Worm (Caenorhabditis elegans) whole organism, L2 larva: Measurements from ENCODE around the gene F26C11.1.

Source experiments
- C34F6.9 ChIP-seq: fragments of 150-350 bp; optimal IDR thresholded peaks from 2 replicates; lab custom pipeline; 2014; ENCODE audit warnings: missing biosample characterization, missing genetic modification characterization
- F13H6.1 ChIP-seq: sonication (generic microtip); optimal IDR thresholded peaks from 2 replicates; lab custom pipeline; 2016; ENCODE audit warnings: missing genetic modification characterization, missing compliant biosample characterization
- R02D3.7 ChIP-seq: fragments of 150-350 bp; optimal IDR thresholded peaks from 2 replicates; lab custom pipeline; 2014; ENCODE audit warnings: missing biosample characterization, missing genetic modification characterization
- Y55F3AM.14 ChIP-seq: fragments of 200-800 bp; sonication (Bioruptor generic); optimal IDR thresholded peaks from 2 replicates; lab custom pipeline; 2018; ENCODE audit warnings: mild to moderate bottlenecking, missing genetic modification characterization, missing compliant biosample characterization
- aly-2 ChIP-seq: fragments of 150-350 bp; optimal IDR thresholded peaks from 2 replicates; lab custom pipeline; 2014; ENCODE audit warnings: missing biosample characterization, missing genetic modification characterization
- ama-1 ChIP-seq: fragments of 150-350 bp; optimal IDR thresholded peaks from 2 replicates; lab custom pipeline; 2018; ENCODE audit warnings: inconsistent platforms
- blmp-1 ChIP-seq: sonication (generic microtip); optimal IDR thresholded peaks from 2 replicates; lab custom pipeline; 2017; ENCODE audit warnings: missing genetic modification characterization, mild to moderate bottlenecking, missing compliant biosample characterization, antibody characterized with exemption, moderate library complexity; ENCODE audit not compliant: insufficient read depth
- ceh-16 ChIP-seq: fragments of 150-350 bp; optimal IDR thresholded peaks from 2 replicates; lab custom pipeline; 2014; ENCODE audit warnings: missing biosample characterization, missing genetic modification characterization
- ceh-82 ChIP-seq: fragments of 150-350 bp; optimal IDR thresholded peaks from 2 replicates; lab custom pipeline; 2014; ENCODE audit warnings: missing biosample characterization, missing genetic modification characterization
- dmd-4 ChIP-seq: sonication (generic microtip); optimal IDR thresholded peaks from 2 replicates; lab custom pipeline; 2017; ENCODE audit warnings: missing biosample characterization, missing genetic modification characterization
- egl-27 ChIP-seq: sonication (generic microtip); optimal IDR thresholded peaks from 3 replicates; lab custom pipeline; 2017; ENCODE audit warnings: missing biosample characterization, missing genetic modification reagents, missing genetic modification characterization
- elt-1 ChIP-seq: fragments of 150-350 bp; optimal IDR thresholded peaks from 2 replicates; lab custom pipeline; 2014; ENCODE audit warnings: missing biosample characterization, missing genetic modification characterization
- elt-3 ChIP-seq: sonication (generic microtip); optimal IDR thresholded peaks from 2 replicates; lab custom pipeline; 2017; ENCODE audit warnings: missing biosample characterization, missing genetic modification characterization
- fos-1 ChIP-seq: fragments of 150-350 bp; optimal IDR thresholded peaks from 2 replicates; lab custom pipeline; 2014; ENCODE audit warnings: missing biosample characterization, missing genetic modification characterization
- lin-11 ChIP-seq: fragments of 150-350 bp; sonication (generic microtip); optimal IDR thresholded peaks from 2 replicates; lab custom pipeline; 2014; ENCODE audit warnings: missing biosample characterization, missing genetic modification characterization, inconsistent platforms, mixed read lengths
- lin-13 ChIP-seq: fragments of 150-350 bp; optimal IDR thresholded peaks from 2 replicates; lab custom pipeline; 2014; ENCODE audit warnings: missing biosample characterization, missing genetic modification reagents, missing genetic modification characterization
- lin-39 ChIP-seq: fragments of 150-350 bp; optimal IDR thresholded peaks from 2 replicates; lab custom pipeline; 2014; ENCODE audit warnings: missing biosample characterization, missing genetic modification reagents, missing genetic modification characterization
- mab-5 ChIP-seq: fragments of 150-350 bp; optimal IDR thresholded peaks from 2 replicates; lab custom pipeline; 2014; ENCODE audit warnings: missing biosample characterization, missing genetic modification characterization
- nhr-10 ChIP-seq: sonication (generic microtip); optimal IDR thresholded peaks from 2 replicates; lab custom pipeline; 2017; ENCODE audit warnings: missing biosample characterization, missing genetic modification characterization
- nhr-11 ChIP-seq: fragments of 150-350 bp; optimal IDR thresholded peaks from 2 replicates; lab custom pipeline; 2014; ENCODE audit warnings: missing biosample characterization, missing genetic modification characterization
- nhr-12 ChIP-seq: fragments of 150-350 bp; optimal IDR thresholded peaks from 2 replicates; lab custom pipeline; 2014; ENCODE audit warnings: missing biosample characterization, missing genetic modification characterization
- nhr-129 ChIP-seq: fragments of 150-350 bp; optimal IDR thresholded peaks from 2 replicates; lab custom pipeline; 2014; ENCODE audit warnings: missing biosample characterization, missing genetic modification characterization
- nhr-21 ChIP-seq: fragments of 150-350 bp; optimal IDR thresholded peaks from 2 replicates; lab custom pipeline; 2014; ENCODE audit warnings: missing biosample characterization, missing genetic modification characterization
- nhr-23 ChIP-seq: fragments of 150-350 bp; optimal IDR thresholded peaks from 2 replicates; lab custom pipeline; 2014; ENCODE audit warnings: missing biosample characterization, missing genetic modification reagents, missing genetic modification characterization
- nhr-237 ChIP-seq: fragments of 150-350 bp; optimal IDR thresholded peaks from 2 replicates; lab custom pipeline; 2014; ENCODE audit warnings: missing biosample characterization, missing genetic modification characterization
- nhr-25 ChIP-seq: fragments of 150-350 bp; sonication (generic microtip); optimal IDR thresholded peaks from 3 replicates; lab custom pipeline; 2014; ENCODE audit warnings: missing biosample characterization, missing genetic modification characterization
- nhr-6 ChIP-seq: fragments of 150-350 bp; optimal IDR thresholded peaks from 2 replicates; lab custom pipeline; 2014; ENCODE audit warnings: missing biosample characterization, missing genetic modification characterization
- nhr-77 ChIP-seq: fragments of 150-350 bp; optimal IDR thresholded peaks from 2 replicates; lab custom pipeline; 2014; ENCODE audit warnings: missing biosample characterization, missing genetic modification characterization
- sem-4 ChIP-seq: fragments of 150-350 bp; optimal IDR thresholded peaks from 2 replicates; lab custom pipeline; 2014; ENCODE audit warnings: missing biosample characterization, missing genetic modification reagents, missing genetic modification characterization
- skn-1 ChIP-seq: sonication (generic microtip); optimal IDR thresholded peaks from 2 replicates; lab custom pipeline; 2017; ENCODE audit warnings: missing biosample characterization, missing genetic modification characterization
- sma-3 ChIP-seq: sonication (generic microtip); optimal IDR thresholded peaks from 2 replicates; lab custom pipeline; 2016; ENCODE audit warnings: missing genetic modification reagents, missing genetic modification characterization, missing compliant biosample characterization
- sma-9 ChIP-seq, 2 experiments: fragments of 150-350 bp in 1 of 2; sonication (generic microtip) in 1 of 2; optimal IDR thresholded peaks; 2 replicates each; lab custom pipeline; 2014 to 2016; ENCODE audit warnings: missing genetic modification characterization in 2 of 2, mild to moderate bottlenecking in 1 of 2, missing biosample characterization in 1 of 2, missing compliant biosample characterization in 1 of 2, missing genetic modification reagents in 1 of 2, moderate library complexity in 1 of 2
- snpc-4 ChIP-seq: fragments of 150-350 bp; optimal IDR thresholded peaks from 2 replicates; lab custom pipeline; 2014; ENCODE audit warnings: missing biosample characterization, missing genetic modification characterization
- unc-39 ChIP-seq: fragments of 150-350 bp; optimal IDR thresholded peaks from 2 replicates; lab custom pipeline; 2014; ENCODE audit warnings: missing biosample characterization, missing genetic modification characterization
- unc-55 ChIP-seq: fragments of 150-350 bp; sonication (generic microtip); optimal IDR thresholded peaks from 3 replicates; lab custom pipeline; 2014; ENCODE audit warnings: missing biosample characterization, missing genetic modification reagents, missing genetic modification characterization
- unc-62 ChIP-seq: fragments of 150-350 bp; optimal IDR thresholded peaks from 2 replicates; lab custom pipeline; 2014; ENCODE audit warnings: missing biosample characterization, missing genetic modification reagents, missing genetic modification characterization
- zag-1 ChIP-seq: fragments of 150-350 bp; optimal IDR thresholded peaks from 2 replicates; lab custom pipeline; 2014; ENCODE audit warnings: missing biosample characterization, missing genetic modification characterization
- ztf-1 ChIP-seq: fragments of 200-800 bp; sonication (Bioruptor generic); conservative IDR thresholded peaks from 2 replicates; pipeline ENCODE4 v1.3.6; 2022; ENCODE audit warnings: missing genetic modification characterization, missing compliant biosample characterization
- ztf-11 ChIP-seq: sonication (generic microtip); optimal IDR thresholded peaks from 2 replicates; lab custom pipeline; 2017; ENCODE audit warnings: missing biosample characterization, missing genetic modification characterization
- ztf-4 ChIP-seq: fragments of 150-350 bp; optimal IDR thresholded peaks from 2 replicates; lab custom pipeline; 2014; ENCODE audit warnings: missing biosample characterization, missing genetic modification characterization

F26C11.1 gene

ce11 chrII:9871061-9871460 is 23.5 kb upstream of the F26C11.1 start, which contains the start of gene chil-7:
Gene chil-7 (minus strand): TSS chrII:9871172.
- no peak for TF ChIP-seq sma-3
- TF ChIP-seq ceh-82 (tag; lab: Kevin White, UChicago): no peak
- no peak for TF ChIP-seq unc-62 (GFP tag; lab: Kevin White, UChicago)

DNA sequence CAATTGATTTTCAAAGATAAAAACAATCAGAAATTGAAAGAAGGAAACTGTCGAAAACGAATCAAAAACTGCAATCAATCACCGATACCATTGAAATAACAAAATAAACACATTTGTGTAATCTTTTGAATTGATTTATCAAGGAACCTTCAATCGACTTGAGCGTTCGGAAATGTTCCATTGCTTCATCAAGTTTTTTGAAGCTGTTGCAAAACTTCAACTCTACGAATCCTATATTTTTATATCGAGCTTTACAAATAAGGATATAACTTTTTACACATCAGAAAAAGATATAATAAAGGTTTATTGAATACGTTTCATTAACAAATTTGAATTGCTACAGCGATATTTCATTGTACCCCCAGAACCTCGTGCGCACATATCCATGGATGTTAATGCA is 21.6 kb upstream of the F26C11.1 start, which contains the start of gene chil-8:
chil-8 (minus strand) TSS at position 101 of the 400 bp plus-strand sequence.
- no peak for TF ChIP-seq ama-1 (lab: Kevin White, UChicago)
- TF ChIP-seq fos-1 (tag; lab: Kevin White, UChicago): no peak
- no peak for TF ChIP-seq R02D3.7 (tag; lab: Kevin White, UChicago)
- TF ChIP-seq zag-1: no peak
- no peak for TF ChIP-seq nhr-12
- no peak for TF ChIP-seq elt-3
- TF ChIP-seq sma-9 (GFP tag; optimal IDR thresholded peaks at IDR 0.05; lab: Kevin White, UChicago): no peak
- TF ChIP-seq sma-9 (tag; optimal IDR thresholded peaks at IDR 0.05; lab: Kevin White, UChicago): no peak
- no peak for TF ChIP-seq ztf-11 (tag; lab: Kevin White, UChicago)

ce11 chrII:9874508-9875229 is 19.9 kb upstream of the F26C11.1 start, which contains the start of the genes chil-2 and ctsa-3.2:
Gene chil-2 (minus strand): TSS chrII:9874608.
Gene ctsa-3.2 (plus strand): TSS chrII:9875179.
- TF ChIP-seq snpc-4 (tag; lab: Kevin White, UChicago) (no peak), nhr-129 (tag; lab: Kevin White, UChicago) (no peak), nhr-21 (tag; lab: Kevin White, UChicago) (no peak), mab-5 (tag; lab: Kevin White, UChicago) (no peak), dmd-4 (tag; lab: Kevin White, UChicago) (no peak), sem-4 (no peak), lin-13 (no peak), egl-27 (no peak), ztf-4 (tag; lab: Kevin White, UChicago) (no peak), nhr-77 (tag; lab: Kevin White, UChicago) (no peak), nhr-6 (tag; lab: Kevin White, UChicago) (no peak), unc-55 (no peak), F13H6.1 (tag; lab: Kevin White, UChicago) (no peak)

DNA sequence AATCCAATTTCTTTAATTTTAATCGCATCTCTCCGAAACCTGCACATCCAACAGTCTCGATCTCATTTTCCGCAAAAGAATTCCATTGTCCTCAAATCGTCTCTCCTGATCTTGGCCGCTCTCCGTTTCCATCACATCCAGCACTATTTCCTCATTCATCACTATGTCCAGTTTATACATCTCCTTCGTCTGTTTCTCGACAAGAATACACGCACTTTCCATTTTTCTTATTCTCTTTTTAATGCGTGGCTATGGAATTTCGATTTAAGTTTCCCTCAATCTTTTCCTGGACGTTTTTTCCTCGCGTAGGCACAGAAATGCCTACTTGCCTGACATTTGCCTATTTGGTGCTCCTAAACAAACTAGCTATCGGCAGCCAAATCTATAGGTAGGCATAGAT is 14.7 kb upstream of the F26C11.1 start:
- TF ChIP-seq ztf-11 (tag; lab: Kevin White, UChicago) (no peak), R02D3.7 (tag; lab: Kevin White, UChicago) (no peak), nhr-21 (tag; lab: Kevin White, UChicago) (no peak), lin-11 (tag; lab: Kevin White, UChicago) (no peak), nhr-12 (no peak), nhr-23 (tag; lab: Kevin White, UChicago) (no peak), mab-5 (tag; lab: Kevin White, UChicago) (no peak), nhr-10 (tag; lab: Kevin White, UChicago) (no peak), ceh-16 (tag; lab: Kevin White, UChicago) (no peak), egl-27 (no peak), nhr-237 (tag; lab: Kevin White, UChicago) (no peak), ztf-4 (tag; lab: Kevin White, UChicago) (no peak), lin-13 (no peak), snpc-4 (tag; lab: Kevin White, UChicago) (no peak), nhr-129 (tag; lab: Kevin White, UChicago) (no peak), unc-39 (tag; lab: Kevin White, UChicago) (no peak)

- TF ChIP-seq elt-1 (tag; lab: Kevin White, UChicago) (no peak), sma-3 (peak; percentile 64), nhr-25 (tag; lab: Kevin White, UChicago) (peak; percentile 31)
Observed at ce11 chrII:9880826-9881225, 13.7 kb upstream of the F26C11.1 start, which contains the start of gene C08H9.15. Gene C08H9.15 (plus strand): TSS chrII:9881193.

- no peak for TF ChIP-seq nhr-10 (tag; lab: Kevin White, UChicago)
- no peak for TF ChIP-seq nhr-11 (tag; lab: Kevin White, UChicago)
- no peak for TF ChIP-seq aly-2 (tag; lab: Kevin White, UChicago)
- no peak for TF ChIP-seq unc-62 (GFP tag; lab: Kevin White, UChicago)
- TF ChIP-seq sma-3: no peak
- no peak for TF ChIP-seq sem-4
- TF ChIP-seq nhr-12: no peak
- no peak for TF ChIP-seq ztf-11 (tag; lab: Kevin White, UChicago)
- TF ChIP-seq skn-1 (tag; lab: Kevin White, UChicago): no peak
- no peak for TF ChIP-seq lin-39 (tag; lab: Kevin White, UChicago)
- no peak for TF ChIP-seq F13H6.1 (tag; lab: Kevin White, UChicago)
- no peak for TF ChIP-seq blmp-1
- no peak for TF ChIP-seq lin-11 (tag; lab: Kevin White, UChicago)
- no peak for TF ChIP-seq ztf-1 (GFP tag; lab: Robert Waterston, UW)
- no peak for TF ChIP-seq R02D3.7 (tag; lab: Kevin White, UChicago)
- TF ChIP-seq C34F6.9: no peak
- TF ChIP-seq Y55F3AM.14 (GFP tag; lab: Kevin White, UChicago): no peak
- no peak for TF ChIP-seq nhr-25 (tag; lab: Kevin White, UChicago)
- TF ChIP-seq sma-9 (GFP tag; optimal IDR thresholded peaks at IDR 0.05; lab: Kevin White, UChicago): no peak
- TF ChIP-seq sma-9 (tag; optimal IDR thresholded peaks at IDR 0.05; lab: Kevin White, UChicago): no peak
Observed at ce11 chrII:9886216-9886615, 8.3 kb upstream of the F26C11.1 start, which contains the start of gene algn-8. Gene algn-8 (minus strand): TSS chrII:9886442.
